Worm (Caenorhabditis elegans) whole organism, young adult: ENCODE results near the gene pqn-32.

Experiments
- ama-1 ChIP-seq, 3 experiments: fragments of 150-350 bp in 1 of 3; sonication (generic microtip) in 2 of 3; optimal IDR thresholded peaks; 2 replicates each; lab custom pipeline; 2014 to 2018; ENCODE audit warnings: missing biosample characterization in 2 of 3, missing genetic modification characterization in 2 of 3, missing genetic modification reagents in 2 of 3
- efl-1 ChIP-seq: fragments of 150-350 bp; optimal IDR thresholded peaks from 2 replicates; lab custom pipeline; 2014; ENCODE audit warnings: missing biosample characterization, missing genetic modification reagents, missing genetic modification characterization
- hmg-20 ChIP-seq: fragments of 200-800 bp; sonication (Bioruptor generic); IDR thresholded peaks from 2 replicates; pipeline ENCODE4 v1.3.6; 2022; ENCODE audit warnings: missing genetic modification reagents, missing genetic modification characterization, missing compliant biosample characterization
- pha-4 ChIP-seq: fragments of 150-350 bp; sonication (generic microtip); optimal IDR thresholded peaks from 2 replicates; lab custom pipeline; 2014; ENCODE audit warnings: missing biosample characterization, missing genetic modification reagents, missing genetic modification characterization

DNA sequence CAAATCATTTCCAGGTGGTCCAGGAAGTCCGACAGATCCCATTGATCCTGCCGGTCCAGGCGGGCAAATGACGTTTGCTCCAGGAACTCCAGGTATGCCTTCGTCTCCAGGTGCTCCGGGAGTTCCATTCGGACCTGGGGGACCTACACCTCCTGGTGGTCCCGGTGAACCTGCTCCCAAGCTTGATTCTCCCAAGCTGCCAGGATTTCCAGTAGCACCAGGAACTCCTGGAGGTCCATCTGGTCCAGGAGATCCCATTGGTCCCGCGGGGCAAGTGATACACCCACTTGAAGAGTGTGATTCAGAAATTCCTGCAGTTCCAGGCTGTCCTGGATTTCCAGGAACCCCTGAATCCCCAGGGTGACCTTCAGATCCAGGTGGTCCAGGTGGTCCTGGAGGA, 11.5 kb upstream of the pqn-32 start:
- TF ChIP-seq pha-4 (tag; lab: Kevin White, UChicago) (no peak), ama-1 (optimal IDR thresholded peaks at IDR 0.05; lab: Kevin White, UChicago) (no peak), ama-1 (GFP tag; optimal IDR thresholded peaks at IDR 0.05; lab: Kevin White, UChicago) (no peak), hmg-20 (no peak), efl-1 (GFP tag; lab: Kevin White, UChicago) (no peak)
